Worm (Caenorhabditis elegans) whole organism, L4/young adult: Measurements from ENCODE around the gene pho-12.

ENCODE experiments used
- W03F9.2 ChIP-seq: fragments of 150-350 bp; optimal IDR thresholded peaks from 2 replicates; lab custom pipeline; 2014; ENCODE audit warnings: missing biosample characterization, missing genetic modification characterization
- him-1 ChIP-seq: sonication (generic microtip); optimal IDR thresholded peaks from 2 replicates; lab custom pipeline; 2016; ENCODE audit warnings: missing genotype, missing genetic modification reagents, missing genetic modification characterization, missing compliant biosample characterization

- TF ChIP-seq him-1 (tag; lab: Kevin White, UChicago): no peak
- TF ChIP-seq W03F9.2: no peak
Observed at ce11 chrII:5069525-5069924, 8.9 kb upstream of the pho-12 start, which contains the start of gene idpb-2.
